Fruit fly (Drosophila melanogaster) whole organism, prepupa: ENCODE measurements around the gene Oseg1.

ENCODE experiments used
- CG10631 ChIP-seq: fragments of 200-800 bp; sonication (Bioruptor generic); optimal IDR thresholded peaks from 2 replicates; lab custom pipeline; 2016; ENCODE audit warnings: missing biosample characterization, missing genetic modification characterization
- CG10669 ChIP-seq: fragments of 200-800 bp; sonication (Bioruptor generic); optimal IDR thresholded peaks from 3 replicates; lab custom pipeline; 2018; ENCODE audit warnings: missing biosample characterization, mild to moderate bottlenecking, missing genetic modification characterization, moderate library complexity
- CG11294 ChIP-seq: fragments of 200-800 bp; sonication (Bioruptor generic); IDR thresholded peaks from 2 replicates; pipeline ENCODE4 v1.3.6; 2022; ENCODE audit warnings: missing biosample characterization, missing genetic modification characterization
- CG11762 ChIP-seq: fragments of 200-800 bp; sonication (Bioruptor generic); optimal IDR thresholded peaks from 3 replicates; lab custom pipeline; 2016; ENCODE audit warnings: missing biosample characterization, missing genetic modification characterization; ENCODE audit not compliant: insufficient read depth
- CG11902 ChIP-seq: fragments of 200-800 bp; sonication (Bioruptor generic); optimal IDR thresholded peaks from 3 replicates; lab custom pipeline; 2016; ENCODE audit warnings: missing biosample characterization, missing genetic modification characterization
- CG15336 ChIP-seq: fragments of 200-800 bp; sonication (Bioruptor generic); IDR thresholded peaks from 2 replicates; pipeline ENCODE4 v1.3.6; 2022; ENCODE audit warnings: missing biosample characterization, missing genetic modification characterization
- CG1621 ChIP-seq: fragments of 200-800 bp; sonication (Bioruptor generic); optimal IDR thresholded peaks from 3 replicates; lab custom pipeline; 2018; ENCODE audit warnings: missing biosample characterization, mild to moderate bottlenecking, missing genetic modification characterization
- CG16779 ChIP-seq: fragments of 200-800 bp; sonication (Bioruptor generic); optimal IDR thresholded peaks from 3 replicates; lab custom pipeline; 2017; ENCODE audit warnings: missing biosample characterization, mild to moderate bottlenecking, missing genetic modification characterization
- CG3032 ChIP-seq: fragments of 200-800 bp; optimal IDR thresholded peaks from 2 replicates; lab custom pipeline; 2019; ENCODE audit warnings: missing biosample characterization, mild to moderate bottlenecking, missing genetic modification characterization, moderate library complexity
- CG31627 ChIP-seq: fragments of 200-800 bp; sonication (Bioruptor generic); optimal IDR thresholded peaks from 3 replicates; lab custom pipeline; 2016; ENCODE audit warnings: missing biosample characterization, missing genetic modification characterization
- CG32006 ChIP-seq: fragments of 200-800 bp; sonication (Bioruptor generic); optimal IDR thresholded peaks from 3 replicates; lab custom pipeline; 2017; ENCODE audit warnings: missing biosample characterization, mild to moderate bottlenecking, missing genetic modification characterization
- CG34406 ChIP-seq: fragments of 200-800 bp; sonication (Bioruptor generic); optimal IDR thresholded peaks from 3 replicates; lab custom pipeline; 2016; ENCODE audit warnings: missing biosample characterization, missing genetic modification characterization
- CG3919 ChIP-seq: fragments of 200-800 bp; sonication (Bioruptor generic); optimal IDR thresholded peaks from 3 replicates; lab custom pipeline; 2016; ENCODE audit warnings: missing biosample characterization, missing genetic modification characterization
- CG4318 ChIP-seq: fragments of 200-800 bp; sonication (Bioruptor generic); optimal IDR thresholded peaks from 3 replicates; lab custom pipeline; 2017; ENCODE audit warnings: missing biosample characterization, mild to moderate bottlenecking, missing genetic modification characterization
- CG6163 ChIP-seq: fragments of 200-800 bp; sonication (Bioruptor generic); IDR thresholded peaks from 3 replicates; pipeline ENCODE4 v1.3.6; 2022; ENCODE audit warnings: missing biosample characterization, missing genetic modification characterization
- CG6276 ChIP-seq: fragments of 200-800 bp; sonication (Bioruptor generic); optimal IDR thresholded peaks from 2 replicates; lab custom pipeline; 2017; ENCODE audit warnings: missing biosample characterization, mild to moderate bottlenecking, missing genetic modification characterization
- CG6792 ChIP-seq: fragments of 200-800 bp; sonication (Bioruptor generic); optimal IDR thresholded peaks from 3 replicates; lab custom pipeline; 2016; ENCODE audit warnings: missing biosample characterization, missing genetic modification characterization
- CG6854 ChIP-seq: fragments of 200-800 bp; sonication (Bioruptor generic); optimal IDR thresholded peaks from 2 replicates; lab custom pipeline; 2017; ENCODE audit warnings: missing biosample characterization, mild to moderate bottlenecking, missing genetic modification characterization
- CG8119 ChIP-seq: fragments of 200-800 bp; sonication (Bioruptor generic); IDR thresholded peaks from 3 replicates; pipeline ENCODE4 v1.3.6; 2022; ENCODE audit warnings: missing biosample characterization, missing genetic modification characterization
- CG8632 ChIP-seq: fragments of 200-800 bp; sonication (Bioruptor generic); optimal IDR thresholded peaks from 3 replicates; lab custom pipeline; 2016; ENCODE audit warnings: missing biosample characterization, missing genetic modification characterization
- CG9139 ChIP-seq: fragments of 200-800 bp; sonication (Bioruptor generic); optimal IDR thresholded peaks from 3 replicates; lab custom pipeline; 2017; ENCODE audit warnings: missing biosample characterization, mild to moderate bottlenecking, missing genetic modification characterization
- Eip75B ChIP-seq: fragments of 200-800 bp; sonication (Bioruptor generic); optimal IDR thresholded peaks from 3 replicates; lab custom pipeline; 2016; ENCODE audit warnings: missing biosample characterization, missing genetic modification characterization
- Eip78C ChIP-seq: fragments of 200-800 bp; sonication (Bioruptor generic); peaks from one replicate; lab custom pipeline; 2016; ENCODE audit warnings: missing biosample characterization, missing genetic modification characterization
- Eip93F ChIP-seq: fragments of 200-800 bp; sonication (Bioruptor generic); optimal IDR thresholded peaks from 2 replicates; lab custom pipeline; 2016; ENCODE audit warnings: missing biosample characterization, mild to moderate bottlenecking, missing genetic modification characterization
- Ets96B ChIP-seq: fragments of 200-800 bp; optimal IDR thresholded peaks from 2 replicates; lab custom pipeline; 2019; ENCODE audit warnings: missing biosample characterization, mild to moderate bottlenecking, missing genetic modification characterization, moderate library complexity
- Gug ChIP-seq: fragments of 200-800 bp; sonication (Bioruptor generic); IDR thresholded peaks from 2 replicates; pipeline ENCODE4 v1.3.6; 2022; ENCODE audit warnings: missing biosample characterization, missing genetic modification characterization
- Hr38 ChIP-seq: sonication (Bioruptor generic); optimal IDR thresholded peaks from 2 replicates; lab custom pipeline; 2016; ENCODE audit warnings: missing biosample characterization, missing genetic modification characterization
- Hr39 ChIP-seq: fragments of 200-800 bp; sonication (Bioruptor generic); optimal IDR thresholded peaks from 2 replicates; lab custom pipeline; 2016; ENCODE audit warnings: missing biosample characterization, missing genetic modification characterization
- Hr4 ChIP-seq: fragments of 200-800 bp; sonication (Bioruptor generic); optimal IDR thresholded peaks from 3 replicates; lab custom pipeline; 2016; ENCODE audit warnings: missing biosample characterization, missing genetic modification characterization
- Met ChIP-seq: fragments of 200-800 bp; sonication (Bioruptor generic); optimal IDR thresholded peaks from 3 replicates; lab custom pipeline; 2016; ENCODE audit warnings: missing biosample characterization, missing genetic modification characterization
- OdsH ChIP-seq: fragments of 200-800 bp; sonication (Bioruptor generic); optimal IDR thresholded peaks from 3 replicates; lab custom pipeline; 2016; ENCODE audit warnings: missing biosample characterization, missing genetic modification characterization
- Sox14 ChIP-seq: fragments of 200-800 bp; sonication (Bioruptor generic); optimal IDR thresholded peaks from 3 replicates; lab custom pipeline; 2016; ENCODE audit warnings: missing biosample characterization, missing genetic modification characterization
- Sox15 ChIP-seq: fragments of 200-800 bp; sonication (Bioruptor generic); optimal IDR thresholded peaks from 3 replicates; lab custom pipeline; 2016; ENCODE audit warnings: missing biosample characterization, missing genetic modification characterization
- achi ChIP-seq: fragments of 200-800 bp; sonication (Bioruptor generic); optimal IDR thresholded peaks from 3 replicates; lab custom pipeline; 2016; ENCODE audit warnings: missing biosample characterization, missing genetic modification characterization
- acj6 ChIP-seq: fragments of 200-800 bp; sonication (Bioruptor generic); optimal IDR thresholded peaks from 3 replicates; lab custom pipeline; 2016; ENCODE audit warnings: missing biosample characterization, missing genetic modification characterization
- dac ChIP-seq: fragments of 200-800 bp; sonication (Bioruptor generic); optimal IDR thresholded peaks from 2 replicates; lab custom pipeline; 2017; ENCODE audit warnings: missing biosample characterization, mild to moderate bottlenecking, missing genetic modification characterization
- eg ChIP-seq: fragments of 200-800 bp; sonication (Bioruptor generic); IDR thresholded peaks from 3 replicates; pipeline ENCODE4 v1.3.6; 2022; ENCODE audit warnings: missing biosample characterization, missing genetic modification characterization
- esn ChIP-seq: fragments of 200-800 bp; sonication (Bioruptor generic); optimal IDR thresholded peaks from 2 replicates; lab custom pipeline; 2016; ENCODE audit warnings: missing biosample characterization, mild to moderate bottlenecking, missing genetic modification characterization, moderate library complexity
- lz ChIP-seq: fragments of 200-800 bp; sonication (Bioruptor generic); optimal IDR thresholded peaks from 3 replicates; lab custom pipeline; 2016; ENCODE audit warnings: missing biosample characterization, missing genetic modification characterization
- net ChIP-seq: fragments of 200-800 bp; sonication (Bioruptor generic); optimal IDR thresholded peaks from 3 replicates; lab custom pipeline; 2016; ENCODE audit warnings: missing biosample characterization, missing genetic modification characterization
- pdm3 ChIP-seq: fragments of 200-800 bp; sonication (Bioruptor generic); optimal IDR thresholded peaks from 3 replicates; lab custom pipeline; 2016; ENCODE audit warnings: missing biosample characterization, missing genetic modification characterization
- salr ChIP-seq, 2 experiments: fragments of 200-800 bp; sonication (Bioruptor generic); optimal IDR thresholded peaks; 3 replicates each; lab custom pipeline; 2016 to 2018; ENCODE audit warnings: missing biosample characterization in 2 of 2, missing genetic modification characterization in 2 of 2, mild to moderate bottlenecking in 1 of 2
- spab ChIP-seq: fragments of 200-800 bp; sonication (Bioruptor generic); optimal IDR thresholded peaks from 2 replicates; lab custom pipeline; 2017; ENCODE audit warnings: missing biosample characterization, mild to moderate bottlenecking, missing genetic modification characterization, missing genetic modification reagents
- ss ChIP-seq, 2 experiments: fragments of 200-800 bp; sonication (Bioruptor generic); optimal IDR thresholded peaks; 2 replicates in 1 of 2; 3 replicates in 1 of 2; lab custom pipeline; 2017 to 2018; ENCODE audit warnings: mild to moderate bottlenecking in 2 of 2, missing biosample characterization in 2 of 2, missing genetic modification characterization in 2 of 2, moderate library complexity in 1 of 2
- vri ChIP-seq: fragments of 200-800 bp; sonication (Bioruptor generic); optimal IDR thresholded peaks from 3 replicates; lab custom pipeline; 2016; ENCODE audit warnings: missing biosample characterization, mild to moderate bottlenecking, missing genetic modification characterization

Oseg1 gene

dm6 chr3L:8424831-8425336 is 12.3 kb upstream of the Oseg1 start, which contains the start of gene Cbl:
TSS of gene Cbl (plus strand) at chr3L:8424954.
- TF ChIP-seq achi (no peak), CG11762 (GFP tag; lab: Kevin White, UChicago) (no peak), eg (GFP tag; lab: Robert Waterston, UW) (no peak), spab (GFP tag; lab: Kevin White, UChicago) (no peak), Met (GFP tag; lab: Kevin White, UChicago) (no peak), CG10669 (no peak), Eip75B (GFP tag; lab: Kevin White, UChicago) (no peak), lz (GFP tag; lab: Kevin White, UChicago) (no peak), CG10631 (GFP tag; lab: Kevin White, UChicago) (no peak), Hr4 (GFP tag; lab: Kevin White, UChicago) (no peak), CG8119 (no peak), CG9139 (no peak), vri (no peak), CG1621 (tag; lab: Kevin White, UChicago) (no peak), net (GFP tag; lab: Kevin White, UChicago) (no peak), Sox15 (GFP tag; lab: Kevin White, UChicago) (no peak), CG6792 (GFP tag; lab: Kevin White, UChicago) (no peak), CG31627 (GFP tag; lab: Kevin White, UChicago) (no peak), CG34406 (GFP tag; lab: Kevin White, UChicago) (no peak), CG6276 (GFP tag; lab: Kevin White, UChicago) (no peak), ss (GFP tag; optimal IDR thresholded peaks at IDR 0.05; lab: Kevin White, UChicago) (no peak), CG16779 (tag; lab: Kevin White, UChicago) (no peak), pdm3 (GFP tag; lab: Kevin White, UChicago) (no peak), Hr39 (GFP tag; lab: Kevin White, UChicago) (no peak), CG11294 (no peak), CG6163 (GFP tag; lab: Robert Waterston, UW) (no peak), CG6854 (peak; percentile 60), CG3032 (tag; lab: Kevin White, UChicago) (peak; percentile 24), CG15336 (no peak), esn (GFP tag; lab: Kevin White, UChicago) (peak; percentile 17), OdsH (GFP tag; lab: Kevin White, UChicago) (no peak), CG4318 (GFP tag; lab: Kevin White, UChicago) (no peak), Eip93F (GFP tag; lab: Kevin White, UChicago) (no peak), Sox14 (peak; percentile 22), Gug (GFP tag; lab: Robert Waterston, UW) (no peak), Hr38 (GFP tag; lab: Kevin White, UChicago) (no peak), Eip78C (peak; percentile 66)

- TF ChIP-seq CG8119, result 0 out of 3 replicates have a peak, but pooled peaks have one; percentile 22
- peak; percentile 5 for TF ChIP-seq Ets96B (tag; lab: Kevin White, UChicago)
- peak; percentile 51 for TF ChIP-seq OdsH (GFP tag; lab: Kevin White, UChicago)
- TF ChIP-seq salr (GFP tag; optimal IDR thresholded peaks at IDR 0.05; lab: Kevin White, UChicago), result peak in 1 of 2 experiments; percentile 67
- TF ChIP-seq CG4318 (GFP tag; lab: Kevin White, UChicago), result peak; percentile 85
- peak; percentile 2 for TF ChIP-seq CG8632
- peak; percentile 85 for TF ChIP-seq Eip78C
- TF ChIP-seq CG6163 (GFP tag; lab: Robert Waterston, UW), result no peak
- no peak for TF ChIP-seq CG6854
- TF ChIP-seq CG15336, result peak; percentile 40; the same call in 1 of the 2 replicates
- TF ChIP-seq dac, result peak; percentile 14
- TF ChIP-seq lz (GFP tag; lab: Kevin White, UChicago), result no peak
- peak; percentile 15 for TF ChIP-seq acj6 (GFP tag; lab: Kevin White, UChicago)
- TF ChIP-seq CG34406 (GFP tag; lab: Kevin White, UChicago), result peak; percentile 25
- TF ChIP-seq CG3919 (GFP tag; lab: Kevin White, UChicago), result peak; percentile 23
- peak; percentile 3 for TF ChIP-seq CG3032 (tag; lab: Kevin White, UChicago)
- no peak for TF ChIP-seq CG11294
- TF ChIP-seq pdm3 (GFP tag; lab: Kevin White, UChicago), result no peak
- no peak for TF ChIP-seq ss (GFP tag; optimal IDR thresholded peaks at IDR 0.05; lab: Kevin White, UChicago)
- no peak for TF ChIP-seq CG11902 (GFP tag; lab: Kevin White, UChicago)
- TF ChIP-seq Hr4 (GFP tag; lab: Kevin White, UChicago), result peak; percentile 65
- peak; percentile 90 for TF ChIP-seq CG32006
- peak; percentile 34 for TF ChIP-seq net (GFP tag; lab: Kevin White, UChicago)
These were observed 10.5 kb upstream of the Oseg1 start for dm6 chr3L:8423156-8423555.
